Worm (Caenorhabditis elegans) whole organism, L2 larva: ENCODE data around the gene EGAP1.5.

ENCODE experiments used
- C34F6.9 ChIP-seq: fragments of 150-350 bp; optimal IDR thresholded peaks from 2 replicates; lab custom pipeline; 2014; ENCODE audit warnings: missing biosample characterization, missing genetic modification characterization
- F13H6.1 ChIP-seq: sonication (generic microtip); optimal IDR thresholded peaks from 2 replicates; lab custom pipeline; 2016; ENCODE audit warnings: missing genetic modification characterization, missing compliant biosample characterization
- aly-2 ChIP-seq: fragments of 150-350 bp; optimal IDR thresholded peaks from 2 replicates; lab custom pipeline; 2014; ENCODE audit warnings: missing biosample characterization, missing genetic modification characterization
- ama-1 ChIP-seq: fragments of 150-350 bp; optimal IDR thresholded peaks from 2 replicates; lab custom pipeline; 2018; ENCODE audit warnings: inconsistent platforms
- blmp-1 ChIP-seq: sonication (generic microtip); optimal IDR thresholded peaks from 2 replicates; lab custom pipeline; 2017; ENCODE audit warnings: missing genetic modification characterization, mild to moderate bottlenecking, missing compliant biosample characterization, antibody characterized with exemption, moderate library complexity; ENCODE audit not compliant: insufficient read depth
- ceh-16 ChIP-seq: fragments of 150-350 bp; optimal IDR thresholded peaks from 2 replicates; lab custom pipeline; 2014; ENCODE audit warnings: missing biosample characterization, missing genetic modification characterization
- crh-2 ChIP-seq: sonication (generic microtip); optimal IDR thresholded peaks from 2 replicates; lab custom pipeline; 2017; ENCODE audit warnings: missing biosample characterization, missing genetic modification characterization
- dmd-4 ChIP-seq: sonication (generic microtip); optimal IDR thresholded peaks from 2 replicates; lab custom pipeline; 2017; ENCODE audit warnings: missing biosample characterization, missing genetic modification characterization
- egl-27 ChIP-seq: sonication (generic microtip); optimal IDR thresholded peaks from 3 replicates; lab custom pipeline; 2017; ENCODE audit warnings: missing biosample characterization, missing genetic modification reagents, missing genetic modification characterization
- elt-3 ChIP-seq: sonication (generic microtip); optimal IDR thresholded peaks from 2 replicates; lab custom pipeline; 2017; ENCODE audit warnings: missing biosample characterization, missing genetic modification characterization
- fos-1 ChIP-seq: fragments of 150-350 bp; optimal IDR thresholded peaks from 2 replicates; lab custom pipeline; 2014; ENCODE audit warnings: missing biosample characterization, missing genetic modification characterization
- gmeb-1 ChIP-seq: fragments of 150-350 bp; optimal IDR thresholded peaks from 2 replicates; lab custom pipeline; 2014; ENCODE audit warnings: missing biosample characterization, missing genetic modification characterization
- lin-11 ChIP-seq: fragments of 150-350 bp; sonication (generic microtip); optimal IDR thresholded peaks from 2 replicates; lab custom pipeline; 2014; ENCODE audit warnings: missing biosample characterization, missing genetic modification characterization, inconsistent platforms, mixed read lengths
- lin-13 ChIP-seq: fragments of 150-350 bp; optimal IDR thresholded peaks from 2 replicates; lab custom pipeline; 2014; ENCODE audit warnings: missing biosample characterization, missing genetic modification reagents, missing genetic modification characterization
- lin-39 ChIP-seq: fragments of 150-350 bp; optimal IDR thresholded peaks from 2 replicates; lab custom pipeline; 2014; ENCODE audit warnings: missing biosample characterization, missing genetic modification reagents, missing genetic modification characterization
- lsy-2 ChIP-seq, 2 experiments: fragments of 150-350 bp in 1 of 2; sonication (generic microtip) in 1 of 2; optimal IDR thresholded peaks; 2 replicates each; lab custom pipeline; 2014 to 2017; ENCODE audit warnings: missing biosample characterization in 2 of 2, missing genetic modification characterization in 2 of 2
- mbf-1 ChIP-seq: sonication (generic microtip); optimal IDR thresholded peaks from 2 replicates; lab custom pipeline; 2017; ENCODE audit warnings: missing biosample characterization, missing genetic modification characterization
- mdl-1 ChIP-seq, 2 experiments: fragments of 150-350 bp in 1 of 2; sonication (generic microtip) in 1 of 2; optimal IDR thresholded peaks; 2 replicates each; lab custom pipeline; 2017; ENCODE audit warnings: missing biosample characterization in 2 of 2, missing genetic modification characterization in 2 of 2
- nhr-11 ChIP-seq: fragments of 150-350 bp; optimal IDR thresholded peaks from 2 replicates; lab custom pipeline; 2014; ENCODE audit warnings: missing biosample characterization, missing genetic modification characterization
- nhr-12 ChIP-seq: fragments of 150-350 bp; optimal IDR thresholded peaks from 2 replicates; lab custom pipeline; 2014; ENCODE audit warnings: missing biosample characterization, missing genetic modification characterization
- nhr-129 ChIP-seq: fragments of 150-350 bp; optimal IDR thresholded peaks from 2 replicates; lab custom pipeline; 2014; ENCODE audit warnings: missing biosample characterization, missing genetic modification characterization
- nhr-23 ChIP-seq: fragments of 150-350 bp; optimal IDR thresholded peaks from 2 replicates; lab custom pipeline; 2014; ENCODE audit warnings: missing biosample characterization, missing genetic modification reagents, missing genetic modification characterization
- nhr-25 ChIP-seq: fragments of 150-350 bp; sonication (generic microtip); optimal IDR thresholded peaks from 3 replicates; lab custom pipeline; 2014; ENCODE audit warnings: missing biosample characterization, missing genetic modification characterization
- nhr-77 ChIP-seq: fragments of 150-350 bp; optimal IDR thresholded peaks from 2 replicates; lab custom pipeline; 2014; ENCODE audit warnings: missing biosample characterization, missing genetic modification characterization
- sem-4 ChIP-seq: fragments of 150-350 bp; optimal IDR thresholded peaks from 2 replicates; lab custom pipeline; 2014; ENCODE audit warnings: missing biosample characterization, missing genetic modification reagents, missing genetic modification characterization
- skn-1 ChIP-seq: sonication (generic microtip); optimal IDR thresholded peaks from 2 replicates; lab custom pipeline; 2017; ENCODE audit warnings: missing biosample characterization, missing genetic modification characterization
- sma-3 ChIP-seq: sonication (generic microtip); optimal IDR thresholded peaks from 2 replicates; lab custom pipeline; 2016; ENCODE audit warnings: missing genetic modification reagents, missing genetic modification characterization, missing compliant biosample characterization
- sma-9 ChIP-seq, 2 experiments: fragments of 150-350 bp in 1 of 2; sonication (generic microtip) in 1 of 2; optimal IDR thresholded peaks; 2 replicates each; lab custom pipeline; 2014 to 2016; ENCODE audit warnings: missing genetic modification characterization in 2 of 2, mild to moderate bottlenecking in 1 of 2, missing biosample characterization in 1 of 2, missing compliant biosample characterization in 1 of 2, missing genetic modification reagents in 1 of 2, moderate library complexity in 1 of 2
- snpc-4 ChIP-seq: fragments of 150-350 bp; optimal IDR thresholded peaks from 2 replicates; lab custom pipeline; 2014; ENCODE audit warnings: missing biosample characterization, missing genetic modification characterization
- unc-55 ChIP-seq: fragments of 150-350 bp; sonication (generic microtip); optimal IDR thresholded peaks from 3 replicates; lab custom pipeline; 2014; ENCODE audit warnings: missing biosample characterization, missing genetic modification reagents, missing genetic modification characterization
- zag-1 ChIP-seq: fragments of 150-350 bp; optimal IDR thresholded peaks from 2 replicates; lab custom pipeline; 2014; ENCODE audit warnings: missing biosample characterization, missing genetic modification characterization
- ztf-11 ChIP-seq: sonication (generic microtip); optimal IDR thresholded peaks from 2 replicates; lab custom pipeline; 2017; ENCODE audit warnings: missing biosample characterization, missing genetic modification characterization

The EGAP1.5 gene

ce11 chrIII:5898631-5899030, 32.9 kb upstream of the EGAP1.5 start:
- no peak for TF ChIP-seq ceh-16 (tag; lab: Kevin White, UChicago)
- peak in 1 of 2 experiments; percentile 15 for TF ChIP-seq lsy-2 (tag; optimal IDR thresholded peaks at IDR 0.05; lab: Kevin White, UChicago)
- TF ChIP-seq crh-2 (tag; lab: Kevin White, UChicago) = no peak
- TF ChIP-seq nhr-25 (tag; lab: Kevin White, UChicago) = no peak
- peak; percentile 23 for TF ChIP-seq unc-55
- no peak for TF ChIP-seq lin-13 (GFP tag; lab: Kevin White, UChicago)
- no peak for TF ChIP-seq snpc-4 (tag; lab: Kevin White, UChicago)
- TF ChIP-seq nhr-129 (tag; lab: Kevin White, UChicago) = peak; percentile 7
- TF ChIP-seq mdl-1 (tag; optimal IDR thresholded peaks at IDR 0.05; lab: Kevin White, UChicago) = no peak
- no peak for TF ChIP-seq mbf-1 (tag; lab: Kevin White, UChicago)
- TF ChIP-seq F13H6.1 (tag; lab: Kevin White, UChicago) = peak; percentile 12
- TF ChIP-seq elt-3 (tag; lab: Kevin White, UChicago) = no peak

ce11 chrIII:5900709-5901108, 30.8 kb upstream of the EGAP1.5 start:
- TF ChIP-seq fos-1 (tag; lab: Kevin White, UChicago) = peak; percentile 69
- peak; percentile 77 for TF ChIP-seq nhr-129 (tag; lab: Kevin White, UChicago)
- no peak for TF ChIP-seq nhr-11 (tag; lab: Kevin White, UChicago)

ce11 chrIII:5902558-5902957, 29.0 kb upstream of the EGAP1.5 start:
- TF ChIP-seq unc-55 (no peak), egl-27 (tag; lab: Kevin White, UChicago) (no peak), skn-1 (no peak), elt-3 (tag; lab: Kevin White, UChicago) (no peak), lin-11 (tag; lab: Kevin White, UChicago) (no peak), zag-1 (tag; lab: Kevin White, UChicago) (no peak), dmd-4 (no peak), lin-13 (GFP tag; lab: Kevin White, UChicago) (no peak), lin-39 (tag; lab: Kevin White, UChicago) (no peak), mdl-1 (tag; optimal IDR thresholded peaks at IDR 0.05; lab: Kevin White, UChicago) (no peak), ceh-16 (tag; lab: Kevin White, UChicago) (no peak), nhr-23 (tag; lab: Kevin White, UChicago) (no peak), gmeb-1 (tag; lab: Kevin White, UChicago) (no peak)

- TF ChIP-seq unc-55 (peak; percentile 39), elt-3 (tag; lab: Kevin White, UChicago) (no peak), gmeb-1 (tag; lab: Kevin White, UChicago) (peak; percentile 5), C34F6.9 (tag; lab: Kevin White, UChicago) (peak; percentile 37), sem-4 (no peak), snpc-4 (tag; lab: Kevin White, UChicago) (no peak), lin-11 (tag; lab: Kevin White, UChicago) (no peak), nhr-11 (tag; lab: Kevin White, UChicago) (no peak), sma-3 (no peak), ztf-11 (tag; lab: Kevin White, UChicago) (no peak), nhr-25 (tag; lab: Kevin White, UChicago) (no peak), crh-2 (tag; lab: Kevin White, UChicago) (peak; percentile 3), nhr-77 (tag; lab: Kevin White, UChicago) (no peak), ama-1 (peak; percentile 21), lsy-2 (tag; optimal IDR thresholded peaks at IDR 0.05; lab: Kevin White, UChicago) (peak in 1 of 2 experiments; percentile 44), F13H6.1 (tag; lab: Kevin White, UChicago) (peak; percentile 34), dmd-4 (no peak), nhr-12 (tag; lab: Kevin White, UChicago) (no peak), aly-2 (tag; lab: Kevin White, UChicago) (no peak), zag-1 (tag; lab: Kevin White, UChicago) (no peak), nhr-129 (tag; lab: Kevin White, UChicago) (peak; percentile 39)
Measured at ce11 chrIII:5906059-5906458, 25.5 kb upstream of the EGAP1.5 start, which contains the start of gene dpff-1. TSS of gene dpff-1 (minus strand) at chrIII:5906346.

ce11 chrIII:5906749-5907148, 24.8 kb upstream of the EGAP1.5 start, which contains the start of gene erd-2.2:
TSS of gene erd-2.2 (plus strand) at chrIII:5907049.
- TF ChIP-seq ztf-11 (tag; lab: Kevin White, UChicago) = no peak
- TF ChIP-seq sma-9 (GFP tag; optimal IDR thresholded peaks at IDR 0.05; lab: Kevin White, UChicago) = no peak
- no peak for TF ChIP-seq sma-9 (tag; optimal IDR thresholded peaks at IDR 0.05; lab: Kevin White, UChicago)
- TF ChIP-seq blmp-1 (tag; lab: Kevin White, UChicago) = no peak
- no peak for TF ChIP-seq unc-55
